Fruit fly (Drosophila melanogaster): ENCODE data around the gene Scsalpha1.

Scsalpha1 gene

dm6 chr3L:3788790-3789421 lies 25.1 kb upstream of the Scsalpha1 start (continued):
- TF ChIP-seq CG12659 (GFP tag; optimal IDR thresholded peaks at IDR 0.05) = peak; percentile 9
- peak; percentile 51 for TF ChIP-seq gsb-n (tag; optimal IDR thresholded peaks at IDR 0.05)
- TF ChIP-seq CG4424 (GFP tag; optimal IDR thresholded peaks at IDR 0.05) = no peak
- 0 out of 2 replicates have a peak, but pooled peaks have one; percentile 33 for TF ChIP-seq stc (GFP tag; IDR thresholded peaks at IDR 0.05)
- TF ChIP-seq Hmr (GFP tag; optimal IDR thresholded peaks at IDR 0.05) = peak; percentile 36
- TF ChIP-seq CG14014 (GFP tag; IDR thresholded peaks at IDR 0.05) = no peak
- TF ChIP-seq gcm2 (GFP tag; optimal IDR thresholded peaks at IDR 0.05) = no peak
- TF ChIP-seq CkIIα-i1 (GFP tag; IDR thresholded peaks at IDR 0.05) = no peak
- no peak for TF ChIP-seq sim (GFP tag; IDR thresholded peaks at IDR 0.05)
- TF ChIP-seq Hr51 (GFP tag; optimal IDR thresholded peaks at IDR 0.05) = peak in 1 of 2 experiments; percentile 47
- TF ChIP-seq E2f2 (GFP tag; IDR thresholded peaks at IDR 0.05) = peak; percentile 34
- TF ChIP-seq CG10462 (GFP tag; optimal IDR thresholded peaks at IDR 0.05) = no peak
- no peak for TF ChIP-seq toy (GFP tag; IDR thresholded peaks at IDR 0.05)
- no peak for TF ChIP-seq CG17802 (tag; optimal IDR thresholded peaks at IDR 0.05)
- peak; percentile 90 for TF ChIP-seq nerfin-1 (tag; optimal IDR thresholded peaks at IDR 0.05)
- peak; percentile 93 for TF ChIP-seq sd (tag; optimal IDR thresholded peaks at IDR 0.05)
- no peak for TF ChIP-seq vfl (GFP tag; optimal IDR thresholded peaks at IDR 0.05)
- no peak for TF ChIP-seq CG18011 (GFP tag; optimal IDR thresholded peaks at IDR 0.05)
- no peak for TF ChIP-seq CG14050 (GFP tag; IDR thresholded peaks at IDR 0.05)
- peak; percentile 84 for TF ChIP-seq Bgb (GFP tag; IDR thresholded peaks at IDR 0.05; ENCODE audit: partially characterized antibody)
- no peak for TF ChIP-seq tgo (GFP tag; IDR thresholded peaks at IDR 0.05)
- peak; percentile 38 for TF ChIP-seq CG15601 (tag; optimal IDR thresholded peaks at IDR 0.05)
- TF ChIP-seq Trl (optimal IDR thresholded peaks at IDR 0.05) = peak; percentile 68 to 75
- TF ChIP-seq Trl (GFP tag; optimal IDR thresholded peaks at IDR 0.05) = peak; percentile 21
- TF ChIP-seq CG4328 (GFP tag; optimal IDR thresholded peaks at IDR 0.05) = no peak
- no peak for TF ChIP-seq twi (tag; optimal IDR thresholded peaks at IDR 0.05)
- peak; percentile 31 for TF ChIP-seq scrt (GFP tag; optimal IDR thresholded peaks at IDR 0.05)
- no peak for TF ChIP-seq H2.0 (GFP tag; IDR thresholded peaks at IDR 0.05)
- no peak for TF ChIP-seq corto (GFP tag; optimal IDR thresholded peaks at IDR 0.05)
- no peak for TF ChIP-seq maf-S (GFP tag; optimal IDR thresholded peaks at IDR 0.05)
- TF ChIP-seq CG17359 (tag; optimal IDR thresholded peaks at IDR 0.05) = peak; percentile 9
- TF ChIP-seq Sox102F (GFP tag; optimal IDR thresholded peaks at IDR 0.05) = peak; percentile 23
- no peak for TF ChIP-seq fu2 (GFP tag; optimal IDR thresholded peaks at IDR 0.05)
- TF ChIP-seq Nf-YC (tag; optimal IDR thresholded peaks at IDR 0.05) = peak; percentile 53
- TF ChIP-seq psq (GFP tag; optimal IDR thresholded peaks at IDR 0.05) = no peak
- TF ChIP-seq Rfx (GFP tag; IDR thresholded peaks at IDR 0.05) = peak; percentile 12; the same call in 1 of the 2 replicates
- no peak for TF ChIP-seq CG11695 (GFP tag; IDR thresholded peaks at IDR 0.05)
- peak; percentile 92 for TF ChIP-seq grau (tag; optimal IDR thresholded peaks at IDR 0.05)
- TF ChIP-seq Abd-B (GFP tag; optimal IDR thresholded peaks at IDR 0.05) = no peak
- no peak for TF ChIP-seq klu (GFP tag; IDR thresholded peaks at IDR 0.05)
- TF ChIP-seq so (GFP tag; IDR thresholded peaks at IDR 0.05) = peak; percentile 65; the same call in 1 of the 3 replicates
- no peak for TF ChIP-seq oc (tag; optimal IDR thresholded peaks at IDR 0.05)
- TF ChIP-seq sqz (GFP tag; optimal IDR thresholded peaks at IDR 0.05) = no peak
- TF ChIP-seq bbx (GFP tag; IDR thresholded peaks at IDR 0.05; ENCODE audit: partially characterized antibody) = peak; percentile 78
- TF ChIP-seq abd-A (tag; optimal IDR thresholded peaks at IDR 0.05) = peak; percentile 4
- TF ChIP-seq CG6254 (GFP tag; optimal IDR thresholded peaks at IDR 0.05) = peak; percentile 21
- TF ChIP-seq caup (GFP tag; optimal IDR thresholded peaks at IDR 0.05; ENCODE audit: severe bottlenecking) = no peak
- TF ChIP-seq Deaf1 (tag; optimal IDR thresholded peaks at IDR 0.05) = peak; percentile 7
- TF ChIP-seq prd (optimal IDR thresholded peaks at IDR 0.05) = no peak
- TF ChIP-seq prd (GFP tag; IDR thresholded peaks at IDR 0.05) = no peak; the same call in 2 of the 3 replicates

Measured in whole organism, embryonic.